Worm (Caenorhabditis elegans): Measurements from ENCODE around the gene flr-4.

The flr-4 gene

DNA sequence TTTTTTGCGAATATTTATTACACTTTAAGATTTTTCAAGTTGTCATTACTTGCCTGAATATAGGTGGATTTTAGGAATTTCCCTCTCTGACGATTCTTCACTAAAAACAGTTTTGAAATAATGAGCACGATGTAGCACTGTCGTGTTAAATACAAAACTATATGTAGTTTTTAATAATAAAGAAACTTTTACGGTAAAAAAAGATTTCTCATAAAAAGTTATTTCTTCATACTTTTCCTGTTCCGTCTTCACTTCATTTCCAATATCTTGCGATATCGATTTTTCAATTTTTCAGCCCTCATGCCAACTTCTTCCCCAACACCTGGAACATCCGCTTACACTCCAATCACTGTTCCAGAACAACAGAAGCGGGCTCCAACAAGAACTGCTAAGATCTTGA lies 36.8 kb upstream of the flr-4 start, which contains the start of gene H03G16.6:
TSS of gene H03G16.6 (plus strand) at position 301 of the 400 bp plus-strand sequence.
- TF ChIP-seq nhr-11 (tag; optimal IDR thresholded peaks at IDR 0.05) (no peak), che-1 (tag; optimal IDR thresholded peaks at IDR 0.05) (no peak), ceh-48 (tag; optimal IDR thresholded peaks at IDR 0.05) (no peak), fax-1 (tag; optimal IDR thresholded peaks at IDR 0.05) (no peak), lin-11 (tag; optimal IDR thresholded peaks at IDR 0.05) (no peak), pag-3 (tag; optimal IDR thresholded peaks at IDR 0.05; ENCODE audit: borderline replicate concordance) (no peak), ttx-3 (tag; optimal IDR thresholded peaks at IDR 0.05) (no peak), fkh-10 (GFP tag; optimal IDR thresholded peaks at IDR 0.05) (no peak), ahr-1 (tag; optimal IDR thresholded peaks at IDR 0.05) (no peak)

DNA sequence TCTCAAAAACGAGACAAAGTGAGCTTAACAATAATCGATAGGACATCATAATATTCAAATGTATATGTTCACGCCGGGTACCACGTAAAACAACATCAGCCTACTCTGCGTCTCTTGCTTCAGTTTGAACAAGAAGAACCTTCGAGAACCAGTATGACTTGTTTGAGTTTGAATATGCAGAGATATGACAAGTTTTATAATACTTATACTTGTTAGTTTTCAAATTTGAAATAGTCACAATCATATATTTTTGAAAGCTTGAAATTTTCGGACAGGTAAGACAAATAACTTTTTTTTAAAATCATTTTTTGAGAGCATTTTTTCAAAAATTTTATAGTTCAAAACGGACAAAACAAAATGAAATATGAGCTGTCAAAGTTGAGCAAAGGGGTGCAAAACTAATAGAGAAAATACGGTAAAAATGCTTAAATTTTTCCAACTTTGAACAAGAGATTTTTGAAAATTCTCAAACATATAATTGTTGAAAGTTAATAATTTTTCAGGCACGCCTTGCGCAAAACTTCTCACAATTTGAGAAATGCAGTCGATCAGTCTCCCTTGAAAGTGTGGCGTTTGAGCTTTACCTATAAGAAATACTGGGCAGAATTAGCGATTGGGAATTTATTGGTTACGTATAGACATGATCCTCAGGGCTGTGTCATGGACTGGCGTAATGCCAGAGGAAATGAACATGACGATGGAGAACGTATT lies 35.8 kb upstream of the flr-4 start, which contains the start of gene H03G16.1:
TSS of gene H03G16.1 (plus strand) at position 661 of the 711 bp plus-strand sequence.
- TF ChIP-seq ceh-45 (GFP tag; IDR thresholded peaks at IDR 0.05) = no peak
- TF ChIP-seq sox-2 (GFP tag; IDR thresholded peaks at IDR 0.05) = no peak
- TF ChIP-seq ceh-2 (tag; optimal IDR thresholded peaks at IDR 0.05) = no peak
- TF ChIP-seq pha-4 (tag; optimal IDR thresholded peaks at IDR 0.05) = no peak
- no peak for TF ChIP-seq hlh-8 (tag; optimal IDR thresholded peaks at IDR 0.05)
- TF ChIP-seq fkh-10 (GFP tag; optimal IDR thresholded peaks at IDR 0.05) = no peak
- no peak for TF ChIP-seq pros-1 (tag; optimal IDR thresholded peaks at IDR 0.05)
- TF ChIP-seq ceh-6 (GFP tag; optimal IDR thresholded peaks at IDR 0.05) = no peak
- TF ChIP-seq odd-2 (tag; optimal IDR thresholded peaks at IDR 0.05) = no peak
- TF ChIP-seq elt-4 (tag; optimal IDR thresholded peaks at IDR 0.05) = no peak
- no peak for TF ChIP-seq eyg-1 (tag; optimal IDR thresholded peaks at IDR 0.05)
- TF ChIP-seq ceh-9 (tag; optimal IDR thresholded peaks at IDR 0.05) = no peak
- TF ChIP-seq nfya-1 (tag; optimal IDR thresholded peaks at IDR 0.05) = no peak
- TF ChIP-seq lim-6 (tag; optimal IDR thresholded peaks at IDR 0.05) = no peak
- no peak for TF ChIP-seq pat-9 (tag; optimal IDR thresholded peaks at IDR 0.05)
- TF ChIP-seq fax-1 (tag; optimal IDR thresholded peaks at IDR 0.05) = no peak
- TF ChIP-seq fkh-6 (tag; optimal IDR thresholded peaks at IDR 0.05) = no peak
- TF ChIP-seq ceh-19 (GFP tag; optimal IDR thresholded peaks at IDR 0.05) = no peak
- no peak for TF ChIP-seq unc-55 (GFP tag; optimal IDR thresholded peaks at IDR 0.05)
- no peak for TF ChIP-seq T23F11.4 (GFP tag; optimal IDR thresholded peaks at IDR 0.05)

DNA sequence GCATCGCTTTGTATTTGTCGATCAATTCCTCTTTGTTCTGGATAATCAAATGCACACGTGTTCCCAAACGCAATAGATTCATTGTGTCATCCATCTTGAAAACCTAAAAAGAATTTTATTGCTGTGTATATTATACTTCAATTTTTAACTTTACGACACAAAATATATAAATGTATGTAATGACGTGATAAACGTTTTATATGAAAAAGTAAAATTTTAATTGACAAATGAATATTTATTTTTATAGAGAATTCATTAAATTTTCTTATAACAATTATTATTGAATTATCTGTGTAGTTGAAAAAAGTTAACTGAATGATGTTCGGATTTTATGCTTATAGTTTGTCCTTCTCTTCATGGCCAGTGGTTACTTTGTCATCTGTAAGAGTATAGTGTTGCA lies 33.3 kb upstream of the flr-4 start, which contains the start of gene H03G16.7:
TSS of gene H03G16.7 (minus strand) at position 101 of the 400 bp plus-strand sequence.
- TF ChIP-seq pax-1 (tag; optimal IDR thresholded peaks at IDR 0.05) (no peak), C08G9.2 (tag; optimal IDR thresholded peaks at IDR 0.05) (no peak), pha-4 (tag; optimal IDR thresholded peaks at IDR 0.05) (no peak), elt-2 (tag; optimal IDR thresholded peaks at IDR 0.05) (no peak), pag-3 (tag; optimal IDR thresholded peaks at IDR 0.05; ENCODE audit: borderline replicate concordance) (no peak), nfya-1 (tag; optimal IDR thresholded peaks at IDR 0.05) (no peak), eyg-1 (tag; optimal IDR thresholded peaks at IDR 0.05) (no peak), rnt-1 (tag; optimal IDR thresholded peaks at IDR 0.05) (no peak), Y22D7AL.16 (tag; optimal IDR thresholded peaks at IDR 0.05) (no peak)

DNA sequence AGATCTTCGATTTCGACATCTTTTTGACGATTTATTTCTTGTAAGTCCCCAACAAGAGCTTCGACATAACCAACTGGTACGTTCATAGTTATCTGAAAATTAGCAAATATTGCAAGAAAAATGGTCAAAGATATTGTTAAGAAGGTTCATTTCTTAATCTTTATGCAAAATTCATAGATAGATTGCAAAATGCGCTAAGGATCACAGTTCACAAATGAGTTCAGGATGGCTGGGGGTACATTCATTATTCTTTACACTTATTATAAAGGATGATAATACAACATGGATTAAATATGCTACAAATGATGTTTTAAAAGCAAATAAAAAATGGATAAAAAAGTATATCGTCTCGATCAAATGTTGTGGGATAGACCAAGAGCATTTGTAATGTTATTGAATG lies 32.5 kb upstream of the flr-4 start, which contains the start of gene H03G16.5:
TSS of gene H03G16.5 (minus strand) at position 101 of the 400 bp plus-strand sequence.
- TF ChIP-seq ahr-1 (tag; optimal IDR thresholded peaks at IDR 0.05) = no peak
- no peak for TF ChIP-seq hlh-30 (tag; optimal IDR thresholded peaks at IDR 0.05; ENCODE audit: insufficient read depth)
- TF ChIP-seq K09A11.1 (tag; optimal IDR thresholded peaks at IDR 0.05; ENCODE audit: insufficient read depth) = no peak
- no peak for TF ChIP-seq fax-1 (tag; optimal IDR thresholded peaks at IDR 0.05)
- no peak for TF ChIP-seq dve-1 (tag; optimal IDR thresholded peaks at IDR 0.05)
- no peak for TF ChIP-seq dmd-4 (tag; optimal IDR thresholded peaks at IDR 0.05; ENCODE audit: borderline replicate concordance)
- no peak for TF ChIP-seq ceh-31 (tag; optimal IDR thresholded peaks at IDR 0.05)
- no peak for TF ChIP-seq odd-2 (tag; optimal IDR thresholded peaks at IDR 0.05)
- no peak for TF ChIP-seq tbx-2 (tag; optimal IDR thresholded peaks at IDR 0.05)
- TF ChIP-seq ceh-6 (GFP tag; optimal IDR thresholded peaks at IDR 0.05) = no peak
- no peak for TF ChIP-seq ceh-14 (tag; optimal IDR thresholded peaks at IDR 0.05)

Data from whole organism, late embryonic.